Fruit fly (Drosophila melanogaster) whole organism, adult: ENCODE results near the gene CG4198.

ENCODE experiments used
- CG5204 ChIP-seq: fragments of 200-800 bp; sonication (Bioruptor generic); optimal IDR thresholded peaks from 2 replicates; lab custom pipeline; 2016; ENCODE audit warnings: missing biosample characterization, missing genetic modification characterization
- pad ChIP-seq: fragments of 200-800 bp; sonication (Bioruptor generic); optimal IDR thresholded peaks from 3 replicates; lab custom pipeline; 2017; ENCODE audit warnings: missing biosample characterization, missing genetic modification characterization, mild to moderate bottlenecking, moderate library complexity, missing genetic modification reagents
- tj ChIP-seq: fragments of 200-800 bp; sonication (Bioruptor generic); optimal IDR thresholded peaks from 3 replicates; lab custom pipeline; 2017; ENCODE audit warnings: missing biosample characterization, mild to moderate bottlenecking, missing genetic modification characterization, moderate library complexity

DNA sequence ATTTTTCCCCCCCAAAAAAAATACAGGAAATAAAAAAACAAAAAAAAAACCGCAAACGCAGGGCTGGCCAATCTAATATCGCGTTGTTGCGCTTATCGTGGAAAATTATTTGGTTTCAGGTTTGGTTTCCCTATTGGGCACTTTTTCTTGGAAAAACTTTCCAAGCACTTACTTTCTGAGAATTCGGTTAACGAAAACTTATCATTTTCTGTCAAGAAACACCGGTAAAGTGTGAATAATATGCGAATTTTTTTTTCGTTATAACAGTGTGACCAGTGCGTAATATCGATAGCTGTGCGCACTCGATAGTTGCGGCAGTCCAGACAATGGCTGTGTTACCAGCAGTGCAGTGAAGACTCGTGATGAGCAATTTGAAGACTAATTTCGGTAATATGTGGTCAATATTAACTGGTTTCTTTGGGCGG, 9.4 kb downstream of the CG4198 start, which contains the start of gene Rnp4F:
- TF ChIP-seq pad (GFP tag; lab: Kevin White, UChicago), result peak; percentile 77
- TF ChIP-seq tj (GFP tag; lab: Kevin White, UChicago), result peak; percentile 73
- TF ChIP-seq CG5204 (GFP tag; lab: Kevin White, UChicago), result peak; percentile 64
